Fruit fly (Drosophila melanogaster): Measurements from ENCODE around the gene CG6006.

Gene CG6006

dm6 chr3R:16210808-16211578 is 56.2 kb downstream of the CG6006 start (continued):
- TF ChIP-seq CG3032 (tag; optimal IDR thresholded peaks at IDR 0.05) = peak; percentile 69
- TF ChIP-seq CG10669 (GFP tag; optimal IDR thresholded peaks at IDR 0.05) = peak; percentile 44
- peak; percentile 55 for TF ChIP-seq Met (GFP tag; optimal IDR thresholded peaks at IDR 0.05)
- TF ChIP-seq CG6854 (GFP tag; optimal IDR thresholded peaks at IDR 0.05) = peak; percentile 69
- TF ChIP-seq vri (GFP tag; optimal IDR thresholded peaks at IDR 0.05) = no peak
- TF ChIP-seq Ets21C (GFP tag; optimal IDR thresholded peaks at IDR 0.05) = peak; percentile 5
- peak; percentile 68 for TF ChIP-seq CG6808 (GFP tag; optimal IDR thresholded peaks at IDR 0.05)
- peak; percentile 17 for TF ChIP-seq CG3919 (GFP tag; optimal IDR thresholded peaks at IDR 0.05)
- peak; percentile 45 for TF ChIP-seq Smox (GFP tag; optimal IDR thresholded peaks at IDR 0.05)
- TF ChIP-seq eg (GFP tag; IDR thresholded peaks at IDR 0.05) = peak; percentile 14; the same call in 1 of the 3 replicates
- TF ChIP-seq Hr38 (GFP tag; optimal IDR thresholded peaks at IDR 0.05) = no peak
- peak; percentile 46 for TF ChIP-seq spab (GFP tag; optimal IDR thresholded peaks at IDR 0.05)
- TF ChIP-seq lz (GFP tag; optimal IDR thresholded peaks at IDR 0.05) = peak; percentile 41
- TF ChIP-seq CG8319 (GFP tag; optimal IDR thresholded peaks at IDR 0.05) = no peak
- TF ChIP-seq CG6276 (GFP tag; optimal IDR thresholded peaks at IDR 0.05) = no peak
- no peak for TF ChIP-seq CG11902 (GFP tag; optimal IDR thresholded peaks at IDR 0.05)
- TF ChIP-seq fd59A (GFP tag; optimal IDR thresholded peaks at IDR 0.05) = peak; percentile 58
- TF ChIP-seq Eip93F (GFP tag; optimal IDR thresholded peaks at IDR 0.05) = no peak
- no peak for TF ChIP-seq Sox15 (GFP tag; optimal IDR thresholded peaks at IDR 0.05)
- peak; percentile 53 for TF ChIP-seq CG32006 (GFP tag; optimal IDR thresholded peaks at IDR 0.05)
- TF ChIP-seq CG34406 (GFP tag; optimal IDR thresholded peaks at IDR 0.05) = no peak
- peak; percentile 38 for TF ChIP-seq Hr39 (GFP tag; optimal IDR thresholded peaks at IDR 0.05)
- no peak for TF ChIP-seq dac (GFP tag; optimal IDR thresholded peaks at IDR 0.05)
- no peak for TF ChIP-seq Blimp-1 (GFP tag; optimal IDR thresholded peaks at IDR 0.05)
- TF ChIP-seq CG16779 (tag; optimal IDR thresholded peaks at IDR 0.05) = no peak
- no peak for TF ChIP-seq Hr4 (GFP tag; optimal IDR thresholded peaks at IDR 0.05)

- TF ChIP-seq Blimp-1 (GFP tag; optimal IDR thresholded peaks at IDR 0.05) = peak; percentile 36
- TF ChIP-seq CG10669 (GFP tag; optimal IDR thresholded peaks at IDR 0.05) = no peak
- TF ChIP-seq Met (GFP tag; optimal IDR thresholded peaks at IDR 0.05) = peak; percentile 26
- no peak for TF ChIP-seq dsx (GFP tag; optimal IDR thresholded peaks at IDR 0.05; ENCODE audit: poor library complexity, severe bottlenecking)
- TF ChIP-seq Hr39 (GFP tag; optimal IDR thresholded peaks at IDR 0.05) = no peak
- no peak for TF ChIP-seq topi (GFP tag; optimal IDR thresholded peaks at IDR 0.05)
- no peak for TF ChIP-seq fd85E (GFP tag; optimal IDR thresholded peaks at IDR 0.05)
- no peak for TF ChIP-seq Lpt (GFP tag; optimal IDR thresholded peaks at IDR 0.05)
- no peak for TF ChIP-seq CG11902 (GFP tag; optimal IDR thresholded peaks at IDR 0.05)
- TF ChIP-seq eg (GFP tag; IDR thresholded peaks at IDR 0.05) = no peak
- TF ChIP-seq Eip93F (GFP tag; optimal IDR thresholded peaks at IDR 0.05) = no peak
- TF ChIP-seq CG3919 (GFP tag; optimal IDR thresholded peaks at IDR 0.05) = peak; percentile 7
- no peak for TF ChIP-seq CG8119 (GFP tag; IDR thresholded peaks at IDR 0.05)
- TF ChIP-seq Ets21C (GFP tag; optimal IDR thresholded peaks at IDR 0.05) = no peak
- TF ChIP-seq CG6792 (GFP tag; optimal IDR thresholded peaks at IDR 0.05) = no peak
- TF ChIP-seq CG31627 (GFP tag; optimal IDR thresholded peaks at IDR 0.05) = no peak
- peak; percentile 4 for TF ChIP-seq CG1621 (tag; optimal IDR thresholded peaks at IDR 0.05)
- TF ChIP-seq fkh (GFP tag; optimal IDR thresholded peaks at IDR 0.05) = no peak
- no peak for TF ChIP-seq achi (GFP tag; optimal IDR thresholded peaks at IDR 0.05)
- no peak for TF ChIP-seq pdm3 (GFP tag; optimal IDR thresholded peaks at IDR 0.05)
- no peak for TF ChIP-seq ss (GFP tag; optimal IDR thresholded peaks at IDR 0.05)
- TF ChIP-seq spab (GFP tag; optimal IDR thresholded peaks at IDR 0.05) = no peak
- no peak for TF ChIP-seq CG4318 (GFP tag; optimal IDR thresholded peaks at IDR 0.05)
- no peak for TF ChIP-seq Eip75B (GFP tag; optimal IDR thresholded peaks at IDR 0.05)
- no peak for TF ChIP-seq CG10631 (GFP tag; optimal IDR thresholded peaks at IDR 0.05)
- TF ChIP-seq CG3032 (tag; optimal IDR thresholded peaks at IDR 0.05) = no peak
- no peak for TF ChIP-seq CG8632 (GFP tag; optimal IDR thresholded peaks at IDR 0.05)
- TF ChIP-seq CG34406 (GFP tag; optimal IDR thresholded peaks at IDR 0.05) = no peak
- TF ChIP-seq Ets96B (tag; optimal IDR thresholded peaks at IDR 0.05) = no peak
- peak; percentile 39 for TF ChIP-seq CG6854 (GFP tag; optimal IDR thresholded peaks at IDR 0.05)
- no peak for TF ChIP-seq Gug (GFP tag; IDR thresholded peaks at IDR 0.05)
- TF ChIP-seq CG32006 (GFP tag; optimal IDR thresholded peaks at IDR 0.05) = no peak
- TF ChIP-seq CG6163 (GFP tag; IDR thresholded peaks at IDR 0.05) = peak; percentile 48; the same call in 1 of the 3 replicates
- no peak for TF ChIP-seq CG11294 (GFP tag; IDR thresholded peaks at IDR 0.05)
These were observed 57.2 kb downstream of the CG6006 start for dm6 chr3R:16211883-16212540.
